Worm (Caenorhabditis elegans): ENCODE results near the gene snn-1.

snn-1 gene

DNA sequence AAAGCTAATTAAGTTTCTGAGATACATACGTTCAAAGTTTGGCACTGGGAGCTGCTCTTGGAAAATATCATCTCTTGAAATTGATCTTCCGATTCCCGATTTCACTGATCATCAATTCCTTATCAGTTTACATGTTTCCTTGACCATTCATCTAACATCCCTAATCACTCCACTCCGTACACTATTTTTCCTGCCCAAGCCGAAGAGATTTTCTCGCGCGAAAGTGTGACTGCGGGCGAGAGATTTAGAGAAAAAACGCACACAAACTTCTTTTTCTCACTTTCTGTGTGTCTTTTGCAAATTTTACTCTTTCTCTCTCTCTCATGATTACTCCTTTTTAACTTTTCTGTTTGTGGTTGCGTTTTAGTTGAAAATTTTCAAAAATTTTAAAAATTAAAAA lies 22.2 kb upstream of the snn-1 start (continued):
- TF ChIP-seq lir-3 (tag; optimal IDR thresholded peaks at IDR 0.05) (no peak), ceh-44 (GFP tag; IDR thresholded peaks at IDR 0.05) (no peak), nhr-76 (tag; optimal IDR thresholded peaks at IDR 0.05) (no peak), nhr-111 (GFP tag; optimal IDR thresholded peaks at IDR 0.05) (no peak), saeg-2 (GFP tag; IDR thresholded peaks at IDR 0.05) (no peak), duxl-1 (tag; optimal IDR thresholded peaks at IDR 0.05; ENCODE audit: poor library complexity) (no peak), zip-11 (GFP tag; IDR thresholded peaks at IDR 0.05) (no peak), pqm-1 (tag; optimal IDR thresholded peaks at IDR 0.05) (peak; percentile 47), daf-12 (tag; optimal IDR thresholded peaks at IDR 0.05) (no peak), nhr-102 (tag; optimal IDR thresholded peaks at IDR 0.05) (no peak), sdz-12 (GFP tag; optimal IDR thresholded peaks at IDR 0.05) (no peak), nhr-6 (tag; optimal IDR thresholded peaks at IDR 0.05) (no peak), unc-39 (tag; optimal IDR thresholded peaks at IDR 0.05) (no peak), nhr-42 (GFP tag; IDR thresholded peaks at IDR 0.05) (no peak), madf-5 (GFP tag; IDR thresholded peaks at IDR 0.05) (no peak), nhr-41 (GFP tag; IDR thresholded peaks at IDR 0.05) (no peak), lsy-2 (tag; optimal IDR thresholded peaks at IDR 0.05) (peak in 1 of 2 experiments; percentile 65), pha-4 (GFP tag; IDR thresholded peaks at IDR 0.05) (no peak), pha-4 (tag; optimal IDR thresholded peaks at IDR 0.05) (no peak), egl-27 (tag; optimal IDR thresholded peaks at IDR 0.05) (no peak), hmg-1.1 (GFP tag; IDR thresholded peaks at IDR 0.05) (peak; percentile 29; the same call in 1 of the 2 replicates), nhr-48 (tag; optimal IDR thresholded peaks at IDR 0.05) (no peak), set-16 (GFP tag; IDR thresholded peaks at IDR 0.05) (no peak), mes-2 (tag; optimal IDR thresholded peaks at IDR 0.05; ENCODE audit: poor library complexity, severe bottlenecking) (peak; percentile 63), php-3 (GFP tag; IDR thresholded peaks at IDR 0.05) (peak; percentile 25; the same call in 1 of the 2 replicates), dpl-1 (GFP tag; optimal IDR thresholded peaks at IDR 0.05) (peak; percentile 12), snpc-4 (tag; optimal IDR thresholded peaks at IDR 0.05) (no peak), Y105C5A.15 (GFP tag; IDR thresholded peaks at IDR 0.05) (no peak), spr-3 (GFP tag; optimal IDR thresholded peaks at IDR 0.05) (no peak), nhr-28 (tag; optimal IDR thresholded peaks at IDR 0.05) (peak; percentile 93), nhr-77 (tag; optimal IDR thresholded peaks at IDR 0.05) (peak; percentile 67), ztf-7 (tag; optimal IDR thresholded peaks at IDR 0.05) (no peak), ztf-11 (tag; optimal IDR thresholded peaks at IDR 0.05) (no peak), ceh-32 (tag; optimal IDR thresholded peaks at IDR 0.05; ENCODE audit: poor library complexity) (no peak), arid-1 (GFP tag; conservative IDR thresholded peaks at IDR 0.05) (no peak), ama-1 (optimal IDR thresholded peaks at IDR 0.05) (no peak), T26A8.4 (GFP tag; IDR thresholded peaks at IDR 0.05) (no peak), Y5F2A.4 (GFP tag; optimal IDR thresholded peaks at IDR 0.05) (no peak), mdl-1 (tag; optimal IDR thresholded peaks at IDR 0.05) (peak in 1 of 2 experiments; percentile 68), fkh-10 (GFP tag; optimal IDR thresholded peaks at IDR 0.05) (no peak), vab-7 (GFP tag; IDR thresholded peaks at IDR 0.05) (no peak), dmd-6 (GFP tag; IDR thresholded peaks at IDR 0.05) (peak; percentile 85), T20F7.1 (GFP tag; optimal IDR thresholded peaks at IDR 0.05) (no peak), ceh-82 (tag; optimal IDR thresholded peaks at IDR 0.05) (no peak), mxl-3 (GFP tag; optimal IDR thresholded peaks at IDR 0.05) (peak; percentile 59), lin-13 (GFP tag; optimal IDR thresholded peaks at IDR 0.05) (no peak), zfp-3 (GFP tag; conservative IDR thresholded peaks at IDR 0.05) (no peak), zag-1 (tag; optimal IDR thresholded peaks at IDR 0.05) (no peak), R02D3.7 (tag; optimal IDR thresholded peaks at IDR 0.05) (no peak), D1046.2 (GFP tag; IDR thresholded peaks at IDR 0.05) (no peak), egl-43 (GFP tag; IDR thresholded peaks at IDR 0.05) (no peak), nhr-237 (tag; optimal IDR thresholded peaks at IDR 0.05) (no peak), hlh-30 (tag; optimal IDR thresholded peaks at IDR 0.05; ENCODE audit: insufficient read depth) (peak; percentile 86)
